Worm (Caenorhabditis elegans): Measurements from ENCODE around the gene frpr-14.
"Not testable (repeated sequence)": the region's sequence is repeated elsewhere in the genome, so short reads cannot be mapped to it uniquely, and the experiment has no call there.

The frpr-14 gene

ce11 chrII:608341-608740 is 42.4 kb upstream of the frpr-14 start, which contains the start of gene W04H10.6:
W04H10.6 (minus strand) TSS chrII:608441.
- TF ChIP-seq ceh-14 (tag; optimal IDR thresholded peaks at IDR 0.05) (no peak), hlh-30 (tag; optimal IDR thresholded peaks at IDR 0.05; ENCODE audit: insufficient read depth) (peak; percentile 18)

- TF ChIP-seq hlh-8 (tag; optimal IDR thresholded peaks at IDR 0.05) = no peak
- TF ChIP-seq odd-2 (tag; optimal IDR thresholded peaks at IDR 0.05) = no peak
- TF ChIP-seq hlh-13 (GFP tag; optimal IDR thresholded peaks at IDR 0.05) = no peak
- no peak for TF ChIP-seq elt-4 (tag; optimal IDR thresholded peaks at IDR 0.05)
- no peak for TF ChIP-seq fkh-10 (GFP tag; optimal IDR thresholded peaks at IDR 0.05)
- no peak for TF ChIP-seq zip-5 (tag; optimal IDR thresholded peaks at IDR 0.05)
Observed at ce11 chrII:608757-609156, 42.0 kb upstream of the frpr-14 start, which contains the start of gene W04H10.1. W04H10.1 (plus strand) TSS chrII:609057.

- TF ChIP-seq ceh-34, elt-2, nhr-232 (tag; optimal IDR thresholded peaks at IDR 0.05): not testable (repeated sequence)
Observed at ce11 chrII:612361-612760, 38.4 kb upstream of the frpr-14 start, which contains the start of gene clec-118. clec-118 (minus strand) TSS chrII:612461.

ce11 chrII:614701-615100 is 36.1 kb upstream of the frpr-14 start:
- TF ChIP-seq fax-1 (tag; optimal IDR thresholded peaks at IDR 0.05) = no peak
- peak; percentile 48 for TF ChIP-seq ceh-48 (tag; optimal IDR thresholded peaks at IDR 0.05)
- TF ChIP-seq unc-3 (GFP tag; conservative IDR thresholded peaks at IDR 0.05) = no peak
- no peak for TF ChIP-seq unc-3 (tag; optimal IDR thresholded peaks at IDR 0.05)
- TF ChIP-seq Y22D7AL.16 (tag; optimal IDR thresholded peaks at IDR 0.05) = no peak

- TF ChIP-seq ztf-16 (tag; optimal IDR thresholded peaks at IDR 0.05) = no peak
- no peak for TF ChIP-seq ceh-24 (tag; optimal IDR thresholded peaks at IDR 0.05)
- no peak for TF ChIP-seq pax-1 (tag; optimal IDR thresholded peaks at IDR 0.05)
- no peak for TF ChIP-seq K02D7.2 (tag; optimal IDR thresholded peaks at IDR 0.05)
- TF ChIP-seq sox-4 (tag; optimal IDR thresholded peaks at IDR 0.05) = no peak
- no peak for TF ChIP-seq dmd-4 (tag; optimal IDR thresholded peaks at IDR 0.05; ENCODE audit: borderline replicate concordance)
- no peak for TF ChIP-seq fkh-10 (GFP tag; optimal IDR thresholded peaks at IDR 0.05)
- TF ChIP-seq pha-4 (tag; optimal IDR thresholded peaks at IDR 0.05) = no peak
- no peak for TF ChIP-seq nhr-232 (tag; optimal IDR thresholded peaks at IDR 0.05)
- TF ChIP-seq hlh-13 (GFP tag; optimal IDR thresholded peaks at IDR 0.05) = no peak
- TF ChIP-seq che-1 (tag; optimal IDR thresholded peaks at IDR 0.05) = no peak
- no peak for TF ChIP-seq madf-2 (tag; optimal IDR thresholded peaks at IDR 0.05)
Observed at ce11 chrII:621141-621540, 29.6 kb upstream of the frpr-14 start.

- TF ChIP-seq rnt-1 (tag; optimal IDR thresholded peaks at IDR 0.05) (no peak), nfya-1 (tag; optimal IDR thresholded peaks at IDR 0.05) (peak; percentile 45), ceh-24 (tag; optimal IDR thresholded peaks at IDR 0.05) (no peak), nhr-232 (tag; optimal IDR thresholded peaks at IDR 0.05) (no peak), odd-2 (tag; optimal IDR thresholded peaks at IDR 0.05) (no peak), ztf-16 (tag; optimal IDR thresholded peaks at IDR 0.05) (no peak), ceh-6 (GFP tag; optimal IDR thresholded peaks at IDR 0.05) (no peak), lim-6 (tag; optimal IDR thresholded peaks at IDR 0.05) (no peak), unc-55 (GFP tag; optimal IDR thresholded peaks at IDR 0.05) (peak; percentile 26), tbx-2 (tag; optimal IDR thresholded peaks at IDR 0.05) (no peak), sox-2 (GFP tag; IDR thresholded peaks at IDR 0.05) (no peak), dve-1 (tag; optimal IDR thresholded peaks at IDR 0.05) (no peak), gmeb-2 (tag; optimal IDR thresholded peaks at IDR 0.05) (no peak), hlh-15 (tag; optimal IDR thresholded peaks at IDR 0.05) (no peak), elt-4 (tag; optimal IDR thresholded peaks at IDR 0.05) (no peak), ceh-34 (tag; optimal IDR thresholded peaks at IDR 0.05) (peak; percentile 53), ceh-31 (tag; optimal IDR thresholded peaks at IDR 0.05) (peak; percentile 26)
Observed at ce11 chrII:622478-622877, 28.3 kb upstream of the frpr-14 start.
